Fruit fly (Drosophila melanogaster) whole organism, embryonic: ENCODE data around the gene CAH4.
A peak's percentile ranks its signal among the peaks of the same experiment; 100 is the strongest.

Experiments used
- Abd-B ChIP-seq: fragments of 200-800 bp; sonication (Bioruptor generic); optimal IDR thresholded peaks from 2 replicates; lab custom pipeline; 2018; ENCODE audit warnings: missing biosample characterization, mild to moderate bottlenecking, missing genetic modification characterization, moderate library complexity
- Ada2b ChIP-seq: fragments of 200-800 bp; sonication (Bioruptor generic); IDR thresholded peaks from 2 replicates; pipeline ENCODE4 v1.3.6; 2022; ENCODE audit warnings: missing biosample characterization, missing genetic modification characterization
- Adf1 ChIP-seq: fragments of 200-800 bp; sonication (Bioruptor generic); IDR thresholded peaks from 2 replicates; pipeline ENCODE4 v1.3.6; 2022; ENCODE audit warnings: missing biosample characterization, missing genetic modification characterization
- Bteb2 ChIP-seq: fragments of 200-800 bp; sonication (Bioruptor generic); optimal IDR thresholded peaks from 2 replicates; lab custom pipeline; 2016; ENCODE audit warnings: missing biosample characterization, missing genetic modification characterization
- CG11247 ChIP-seq: fragments of 200-800 bp; sonication (Bioruptor generic); IDR thresholded peaks from 2 replicates; pipeline ENCODE4 v1.3.6; 2022; ENCODE audit warnings: missing biosample characterization, missing genetic modification characterization
- CG13287 ChIP-seq: fragments of 200-800 bp; sonication (Bioruptor generic); IDR thresholded peaks from 2 replicates; pipeline ENCODE4 v1.3.6; 2022; ENCODE audit warnings: missing biosample characterization, missing genetic modification characterization; ENCODE audit not compliant: partially characterized antibody
- CG14667 ChIP-seq: fragments of 200-800 bp; sonication (Bioruptor generic); IDR thresholded peaks from 2 replicates; pipeline ENCODE4 v1.3.6; 2022; ENCODE audit warnings: missing biosample characterization, missing genetic modification characterization
- CG14710 ChIP-seq: fragments of 200-800 bp; sonication (Bioruptor generic); optimal IDR thresholded peaks from 3 replicates; lab custom pipeline; 2019; ENCODE audit warnings: missing biosample characterization, mild to moderate bottlenecking, missing genetic modification characterization, moderate library complexity
- CG15696 ChIP-seq: fragments of 200-800 bp; sonication (Bioruptor generic); optimal IDR thresholded peaks from 2 replicates; lab custom pipeline; 2019; ENCODE audit warnings: missing biosample characterization, mild to moderate bottlenecking, missing genetic modification characterization, moderate library complexity
- CG1647 ChIP-seq: fragments of 200-800 bp; sonication (Bioruptor generic); optimal IDR thresholded peaks from 3 replicates; lab custom pipeline; 2016; ENCODE audit warnings: missing biosample characterization, missing genetic modification characterization
- CG16813 ChIP-seq: fragments of 200-800 bp; sonication (Bioruptor generic); IDR thresholded peaks from 3 replicates; pipeline ENCODE4 v1.3.6; 2022; ENCODE audit warnings: missing biosample characterization, missing genetic modification characterization; ENCODE audit not compliant: partially characterized antibody
- CG3065 ChIP-seq: fragments of 200-800 bp; sonication (Bioruptor generic); optimal IDR thresholded peaks from 2 replicates; lab custom pipeline; 2016; ENCODE audit warnings: missing biosample characterization, missing genetic modification characterization
- CG6791 ChIP-seq: fragments of 200-800 bp; sonication (Bioruptor generic); IDR thresholded peaks from 3 replicates; pipeline ENCODE4 v1.3.6; 2022; ENCODE audit warnings: missing biosample characterization, missing genetic modification characterization; ENCODE audit not compliant: partially characterized antibody
- CG7839 ChIP-seq: fragments of 200-800 bp; sonication (Bioruptor generic); optimal IDR thresholded peaks from 3 replicates; lab custom pipeline; 2018; ENCODE audit warnings: missing biosample characterization, mild to moderate bottlenecking, missing genetic modification characterization, moderate library complexity
- CG8944 ChIP-seq: fragments of 200-800 bp; sonication (Bioruptor generic); optimal IDR thresholded peaks from 3 replicates; lab custom pipeline; 2016; ENCODE audit warnings: missing biosample characterization, missing genetic modification characterization
- Dip2 ChIP-seq: fragments of 200-800 bp; sonication (Bioruptor generic); IDR thresholded peaks from 2 replicates; pipeline ENCODE4 v1.3.6; 2022; ENCODE audit warnings: missing biosample characterization, missing genetic modification characterization
- Dp ChIP-seq: fragments of 200-800 bp; sonication (Bioruptor generic); optimal IDR thresholded peaks from 2 replicates; lab custom pipeline; 2018; ENCODE audit warnings: missing biosample characterization, mild to moderate bottlenecking, missing genetic modification characterization, moderate library complexity
- NC2β ChIP-seq: fragments of 200-800 bp; sonication (Bioruptor generic); optimal IDR thresholded peaks from 2 replicates; lab custom pipeline; 2016; ENCODE audit warnings: missing biosample characterization, missing genetic modification characterization
- Pdp1 ChIP-seq, 2 experiments: fragments of 200-800 bp; sonication (Bioruptor generic); optimal IDR thresholded peaks; 3 replicates each; lab custom pipeline; 2016; ENCODE audit warnings: missing biosample characterization in 2 of 2, missing genetic modification characterization in 2 of 2, mild to moderate bottlenecking in 1 of 2, moderate library complexity in 1 of 2
- Ptx1 ChIP-seq: fragments of 200-800 bp; sonication (Bioruptor generic); IDR thresholded peaks from 2 replicates; pipeline ENCODE4 v1.3.6; 2022; ENCODE audit warnings: missing biosample characterization, missing genetic modification characterization
- Rx ChIP-seq: fragments of 200-800 bp; sonication (Bioruptor generic); IDR thresholded peaks from 2 replicates; pipeline ENCODE4 v1.3.6; 2022; ENCODE audit warnings: missing biosample characterization, missing genetic modification characterization
- Usf ChIP-seq: fragments of 200-800 bp; sonication (Bioruptor generic); optimal IDR thresholded peaks from 2 replicates; lab custom pipeline; 2017; ENCODE audit warnings: missing genotype, missing biosample characterization, missing genetic modification characterization
- Vsx1 ChIP-seq: fragments of 200-800 bp; sonication (Bioruptor generic); optimal IDR thresholded peaks from 2 replicates; lab custom pipeline; 2017; ENCODE audit warnings: missing biosample characterization, mild to moderate bottlenecking, missing genetic modification characterization, missing genetic modification reagents
- Xrp1 ChIP-seq: fragments of 200-800 bp; sonication (Bioruptor generic); IDR thresholded peaks from 2 replicates; pipeline ENCODE4 v1.3.6; 2022; ENCODE audit warnings: missing biosample characterization, missing genetic modification characterization
- amos ChIP-seq: fragments of 200-800 bp; sonication (Bioruptor generic); IDR thresholded peaks from 2 replicates; pipeline ENCODE4 v1.3.6; 2022; ENCODE audit warnings: missing biosample characterization, missing genetic modification characterization; ENCODE audit not compliant: partially characterized antibody
- ap ChIP-seq: fragments of 200-800 bp; sonication (Bioruptor generic); IDR thresholded peaks from 2 replicates; pipeline ENCODE4 v1.3.6; 2022; ENCODE audit warnings: missing biosample characterization, missing genetic modification characterization
- bigmax ChIP-seq: fragments of 200-800 bp; sonication (Bioruptor generic); optimal IDR thresholded peaks from 2 replicates; lab custom pipeline; 2018; ENCODE audit warnings: missing biosample characterization, mild to moderate bottlenecking, missing genetic modification characterization
- bowl ChIP-seq: fragments of 200-800 bp; sonication (Bioruptor generic); IDR thresholded peaks from 2 replicates; pipeline ENCODE4 v1.3.6; 2022; ENCODE audit warnings: missing biosample characterization, missing genetic modification characterization
- croc ChIP-seq: fragments of 200-800 bp; sonication (Bioruptor generic); conservative IDR thresholded peaks from 3 replicates; pipeline ENCODE4 v1.3.6; 2022; ENCODE audit warnings: missing biosample characterization, missing genetic modification characterization
- da ChIP-seq: fragments of 200-800 bp; sonication (Bioruptor generic); optimal IDR thresholded peaks from 2 replicates; lab custom pipeline; 2016; ENCODE audit warnings: missing biosample characterization, missing genetic modification characterization
- danr ChIP-seq: fragments of 200-800 bp; sonication (Bioruptor generic); IDR thresholded peaks from 2 replicates; pipeline ENCODE4 v1.3.6; 2022; ENCODE audit warnings: missing biosample characterization, missing genetic modification characterization
- dpn ChIP-seq, 2 experiments: fragments of 200-800 bp; sonication (Bioruptor generic); optimal IDR thresholded peaks; 3 replicates each; lab custom pipeline; 2016; ENCODE audit warnings: missing biosample characterization in 2 of 2, missing genetic modification characterization in 2 of 2
- fd102C ChIP-seq: fragments of 200-800 bp; sonication (Bioruptor generic); optimal IDR thresholded peaks from 2 replicates; lab custom pipeline; 2018; ENCODE audit warnings: missing biosample characterization, mild to moderate bottlenecking, missing genetic modification characterization, moderate library complexity
- fd3F ChIP-seq: fragments of 200-800 bp; sonication (Bioruptor generic); optimal IDR thresholded peaks from 2 replicates; lab custom pipeline; 2018; ENCODE audit warnings: missing biosample characterization, mild to moderate bottlenecking, missing genetic modification characterization, moderate library complexity
- grau ChIP-seq: fragments of 200-800 bp; optimal IDR thresholded peaks from 3 replicates; lab custom pipeline; 2019; ENCODE audit warnings: missing biosample characterization, mild to moderate bottlenecking, missing genetic modification characterization, moderate library complexity
- lbe ChIP-seq: fragments of 200-800 bp; sonication (Bioruptor generic); optimal IDR thresholded peaks from 2 replicates; lab custom pipeline; 2016; ENCODE audit warnings: missing biosample characterization, mild to moderate bottlenecking, missing genetic modification characterization
- nau ChIP-seq: fragments of 200-800 bp; sonication (Bioruptor generic); optimal IDR thresholded peaks from 3 replicates; lab custom pipeline; 2017; ENCODE audit warnings: missing biosample characterization, mild to moderate bottlenecking, missing genetic modification characterization, missing genetic modification reagents
- nom ChIP-seq: fragments of 200-800 bp; sonication (Bioruptor generic); optimal IDR thresholded peaks from 2 replicates; lab custom pipeline; 2017; ENCODE audit warnings: missing biosample characterization, missing genetic modification characterization, mild to moderate bottlenecking, moderate library complexity, missing genetic modification reagents
- pb ChIP-seq: fragments of 200-800 bp; sonication (Bioruptor generic); optimal IDR thresholded peaks from 3 replicates; lab custom pipeline; 2016; ENCODE audit warnings: missing biosample characterization, missing genetic modification characterization
- psq ChIP-seq: fragments of 200-800 bp; sonication (Bioruptor generic); optimal IDR thresholded peaks from 2 replicates; lab custom pipeline; 2017; ENCODE audit warnings: missing biosample characterization, missing genetic modification characterization
- scrt ChIP-seq: fragments of 200-800 bp; sonication (Bioruptor generic); optimal IDR thresholded peaks from 2 replicates; lab custom pipeline; 2018; ENCODE audit warnings: missing biosample characterization, mild to moderate bottlenecking, missing genetic modification characterization, moderate library complexity
- shn ChIP-seq: fragments of 200-800 bp; sonication (Bioruptor generic); optimal IDR thresholded peaks from 3 replicates; lab custom pipeline; 2016; ENCODE audit warnings: missing biosample characterization, missing genetic modification characterization
- slou ChIP-seq: fragments of 200-800 bp; sonication (Bioruptor generic); optimal IDR thresholded peaks from 3 replicates; lab custom pipeline; 2016; ENCODE audit warnings: missing biosample characterization, missing genetic modification characterization
- tna ChIP-seq: fragments of 200-800 bp; sonication (Bioruptor generic); IDR thresholded peaks from 2 replicates; pipeline ENCODE4 v1.3.6; 2022; ENCODE audit warnings: missing biosample characterization, missing genetic modification characterization; ENCODE audit not compliant: partially characterized antibody
- toy ChIP-seq: fragments of 200-800 bp; sonication (Bioruptor generic); IDR thresholded peaks from 2 replicates; pipeline ENCODE4 v1.3.6; 2022; ENCODE audit warnings: missing biosample characterization, missing genetic modification characterization
- tx ChIP-seq: fragments of 200-800 bp; sonication (Bioruptor generic); optimal IDR thresholded peaks from 2 replicates; lab custom pipeline; 2016; ENCODE audit warnings: missing biosample characterization, missing genetic modification characterization
- unc-4 ChIP-seq: fragments of 200-800 bp; sonication (Bioruptor generic); IDR thresholded peaks from 2 replicates; pipeline ENCODE4 v1.3.6; 2022; ENCODE audit warnings: missing biosample characterization, missing genetic modification characterization; ENCODE audit not compliant: partially characterized antibody
- unpg ChIP-seq: fragments of 200-800 bp; sonication (Bioruptor generic); optimal IDR thresholded peaks from 3 replicates; lab custom pipeline; 2018; ENCODE audit warnings: missing biosample characterization, mild to moderate bottlenecking, missing genetic modification characterization, moderate library complexity

The CAH4 gene

DNA sequence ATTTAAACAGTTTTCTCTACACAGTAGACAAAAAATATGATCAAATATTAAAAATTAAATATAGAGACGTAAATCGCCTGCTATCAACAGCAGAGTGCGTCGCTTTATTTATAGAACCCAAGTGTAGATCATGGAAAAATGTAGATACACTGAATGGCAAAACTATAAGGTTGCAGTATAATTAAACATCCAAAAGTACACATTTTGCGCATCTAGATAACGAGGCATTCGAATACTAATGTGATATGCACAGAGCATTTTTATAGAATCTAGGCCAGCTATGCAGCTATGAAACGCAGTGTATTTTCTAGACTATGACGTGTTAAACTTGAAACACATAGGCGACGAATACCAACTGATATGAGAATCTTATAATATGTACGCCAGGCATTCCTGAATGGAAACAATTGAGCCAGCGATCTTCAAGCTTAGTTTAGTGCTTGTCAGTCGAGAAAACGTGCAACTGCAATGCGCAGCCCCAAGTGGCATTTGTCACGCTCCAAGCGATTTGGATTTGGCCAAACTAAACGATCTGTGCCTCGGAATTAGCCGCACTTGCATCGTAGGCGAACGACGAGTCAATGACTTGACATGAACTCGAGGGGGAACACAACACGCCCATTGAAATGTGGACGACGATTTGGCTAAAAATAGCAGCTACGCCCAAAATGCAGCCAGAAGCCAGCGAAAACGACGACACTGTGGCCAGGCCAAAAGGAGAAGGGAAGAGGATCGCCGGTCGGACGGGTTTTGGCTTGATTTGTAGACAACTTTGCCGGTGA, 46.3 kb downstream of the CAH4 start (continued):
- no peak for TF ChIP-seq CG13287 (GFP tag; lab: Robert Waterston, UW)
- peak; percentile 92 for TF ChIP-seq CG7839 (tag; lab: Kevin White, UChicago)
- TF ChIP-seq CG3065 (GFP tag; lab: Kevin White, UChicago): no peak
- TF ChIP-seq danr (GFP tag; lab: Robert Waterston, UW): peak; percentile 75
- TF ChIP-seq Dip2: peak; percentile 47; the same call in 1 of the 2 replicates
- peak; percentile 58 for TF ChIP-seq CG14710 (tag; lab: Kevin White, UChicago)
- peak; percentile 78 for TF ChIP-seq CG8944
- TF ChIP-seq Adf1: peak; percentile 65
- no peak for TF ChIP-seq CG16813
- peak; percentile 79; the same call in 1 of the 2 replicates for TF ChIP-seq CG14667 (GFP tag; lab: Robert Waterston, UW)
- peak; percentile 84 for TF ChIP-seq CG11247 (GFP tag; lab: Robert Waterston, UW)
- peak; percentile 91 for TF ChIP-seq grau (tag; lab: Kevin White, UChicago)
- TF ChIP-seq bigmax: peak; percentile 17
- peak; percentile 74 for TF ChIP-seq pb (GFP tag; lab: Kevin White, UChicago)
- peak; percentile 86 for TF ChIP-seq Ptx1
- TF ChIP-seq fd102C (GFP tag; lab: Kevin White, UChicago): no peak
- TF ChIP-seq nom (GFP tag; lab: Kevin White, UChicago): peak; percentile 19
- TF ChIP-seq bowl (GFP tag; lab: Robert Waterston, UW): peak; percentile 65; the same call in 1 of the 2 replicates
- peak; percentile 66 for TF ChIP-seq Vsx1 (GFP tag; lab: Kevin White, UChicago)
- no peak for TF ChIP-seq amos
- TF ChIP-seq dpn (GFP tag; optimal IDR thresholded peaks at IDR 0.05; lab: Kevin White, UChicago): peak; percentile 84 to 93
- peak; percentile 90 for TF ChIP-seq Ada2b
- TF ChIP-seq nau (GFP tag; lab: Kevin White, UChicago): peak; percentile 76
- peak; percentile 88 for TF ChIP-seq tx (GFP tag; lab: Kevin White, UChicago)
- TF ChIP-seq tna (GFP tag; lab: Robert Waterston, UW): no peak
- TF ChIP-seq Xrp1 (GFP tag; lab: Robert Waterston, UW): peak; percentile 90
- TF ChIP-seq lbe (GFP tag; lab: Kevin White, UChicago): peak; percentile 76
- no peak for TF ChIP-seq CG6791 (GFP tag; lab: Robert Waterston, UW)
- peak; percentile 31 for TF ChIP-seq psq (GFP tag; lab: Kevin White, UChicago)
- TF ChIP-seq Pdp1 (GFP tag; optimal IDR thresholded peaks at IDR 0.05; lab: Kevin White, UChicago): peak; percentile 77 to 84
- peak; percentile 83 for TF ChIP-seq scrt
- peak; percentile 90 for TF ChIP-seq unpg (GFP tag; lab: Kevin White, UChicago)
- peak; percentile 79 for TF ChIP-seq ap
- TF ChIP-seq shn: peak; percentile 77
- peak; percentile 89 for TF ChIP-seq CG1647 (GFP tag; lab: Kevin White, UChicago)
- peak; percentile 58; the same call in 2 of the 3 replicates for TF ChIP-seq croc (GFP tag; lab: Robert Waterston, UW)
- peak; percentile 68 for TF ChIP-seq da (GFP tag; lab: Kevin White, UChicago)
- peak; percentile 79 for TF ChIP-seq Rx
- TF ChIP-seq fd3F (GFP tag; lab: Kevin White, UChicago): peak; percentile 91
- peak; percentile 2 for TF ChIP-seq Dp (GFP tag; lab: Kevin White, UChicago)
- TF ChIP-seq toy: peak; percentile 67; the same call in 1 of the 2 replicates
- TF ChIP-seq CG15696: peak; percentile 30
- TF ChIP-seq Bteb2: peak; percentile 75
- no peak for TF ChIP-seq unc-4 (GFP tag; lab: Robert Waterston, UW)
- TF ChIP-seq Abd-B (GFP tag; lab: Kevin White, UChicago): no peak
- TF ChIP-seq slou (GFP tag; lab: Kevin White, UChicago): peak; percentile 47
- TF ChIP-seq NC2β (GFP tag; lab: Kevin White, UChicago): peak; percentile 73
- TF ChIP-seq Usf (GFP tag; lab: Kevin White, UChicago): peak; percentile 60
